Fruit fly (Drosophila melanogaster) whole organism, embryonic: Measurements from ENCODE around the gene CG15155.

ENCODE experiments used
- ATbp ChIP-seq: fragments of 200-800 bp; sonication (Bioruptor generic); optimal IDR thresholded peaks from 2 replicates; lab custom pipeline; 2017; ENCODE audit warnings: missing biosample characterization, mild to moderate bottlenecking, missing genetic modification characterization, missing genetic modification reagents
- CG10147 ChIP-seq: fragments of 200-800 bp; sonication (Bioruptor generic); optimal IDR thresholded peaks from 2 replicates; lab custom pipeline; 2019; ENCODE audit warnings: missing biosample characterization, mild to moderate bottlenecking, missing genetic modification characterization, moderate library complexity
- CG12769 ChIP-seq: fragments of 200-800 bp; sonication (Bioruptor generic); optimal IDR thresholded peaks from 2 replicates; lab custom pipeline; 2019; ENCODE audit warnings: missing biosample characterization, mild to moderate bottlenecking, missing genetic modification characterization, moderate library complexity
- CG13624 ChIP-seq: fragments of 200-800 bp; sonication (Bioruptor generic); optimal IDR thresholded peaks from 2 replicates; lab custom pipeline; 2016; ENCODE audit warnings: missing biosample characterization, missing genetic modification characterization
- CG13894 ChIP-seq: fragments of 200-800 bp; sonication (Bioruptor generic); optimal IDR thresholded peaks from 3 replicates; lab custom pipeline; 2018; ENCODE audit warnings: missing biosample characterization, mild to moderate bottlenecking, missing genetic modification characterization, moderate library complexity
- CG14710 ChIP-seq: fragments of 200-800 bp; sonication (Bioruptor generic); optimal IDR thresholded peaks from 3 replicates; lab custom pipeline; 2019; ENCODE audit warnings: missing biosample characterization, mild to moderate bottlenecking, missing genetic modification characterization, moderate library complexity
- CG15011 ChIP-seq: fragments of 200-800 bp; sonication (Bioruptor generic); optimal IDR thresholded peaks from 3 replicates; lab custom pipeline; 2018; ENCODE audit warnings: missing biosample characterization, mild to moderate bottlenecking, missing genetic modification characterization
- CG17328 ChIP-seq: fragments of 200-800 bp; sonication (Bioruptor generic); IDR thresholded peaks from 2 replicates; pipeline ENCODE4 v1.3.6; 2022; ENCODE audit warnings: missing biosample characterization, missing genetic modification characterization
- CG2120 ChIP-seq: fragments of 200-800 bp; sonication (Bioruptor generic); optimal IDR thresholded peaks from 3 replicates; lab custom pipeline; 2016; ENCODE audit warnings: missing biosample characterization, missing genetic modification characterization
- CG2199 ChIP-seq: fragments of 200-800 bp; sonication (Bioruptor generic); IDR thresholded peaks from 3 replicates; pipeline ENCODE4 v1.3.6; 2022; ENCODE audit warnings: missing biosample characterization, missing genetic modification characterization
- CG3163 ChIP-seq: fragments of 200-800 bp; sonication (Bioruptor generic); optimal IDR thresholded peaks from 3 replicates; lab custom pipeline; 2016; ENCODE audit warnings: missing biosample characterization, missing genetic modification characterization
- CG32767 ChIP-seq: fragments of 200-800 bp; sonication (Bioruptor generic); IDR thresholded peaks from 2 replicates; pipeline ENCODE4 v1.3.6; 2022; ENCODE audit warnings: missing biosample characterization, missing genetic modification characterization
- CG34224 ChIP-seq: fragments of 200-800 bp; sonication (Bioruptor generic); IDR thresholded peaks from 3 replicates; pipeline ENCODE4 v1.3.6; 2022; ENCODE audit warnings: missing biosample characterization, missing genetic modification characterization; ENCODE audit not compliant: partially characterized antibody
- CG3726 ChIP-seq: fragments of 200-800 bp; sonication (Bioruptor generic); IDR thresholded peaks from 3 replicates; pipeline ENCODE4, ENCODE4 v1.3.6; 2022; ENCODE audit warnings: missing biosample characterization, missing genetic modification characterization
- CG3847 ChIP-seq: fragments of 200-800 bp; sonication (Bioruptor generic); IDR thresholded peaks from 2 replicates; pipeline ENCODE4 v1.3.6; 2022; ENCODE audit warnings: missing biosample characterization, missing genetic modification characterization
- CG7745 ChIP-seq: fragments of 200-800 bp; sonication (Bioruptor generic); optimal IDR thresholded peaks from 2 replicates; lab custom pipeline; 2018; ENCODE audit warnings: missing biosample characterization, mild to moderate bottlenecking, missing genetic modification characterization, moderate library complexity
- CG9727 ChIP-seq: fragments of 200-800 bp; sonication (Bioruptor generic); optimal IDR thresholded peaks from 3 replicates; lab custom pipeline; 2017; ENCODE audit warnings: missing biosample characterization, mild to moderate bottlenecking, missing genetic modification characterization
- CoRest ChIP-seq: fragments of 200-800 bp; sonication (Bioruptor generic); optimal IDR thresholded peaks from 3 replicates; lab custom pipeline; 2018; ENCODE audit warnings: missing biosample characterization, mild to moderate bottlenecking, missing genetic modification characterization, moderate library complexity
- D19A ChIP-seq: fragments of 200-800 bp; optimal IDR thresholded peaks from 3 replicates; lab custom pipeline; 2019; ENCODE audit warnings: missing biosample characterization, mild to moderate bottlenecking, missing genetic modification characterization, moderate library complexity
- Dp ChIP-seq: fragments of 200-800 bp; sonication (Bioruptor generic); optimal IDR thresholded peaks from 2 replicates; lab custom pipeline; 2018; ENCODE audit warnings: missing biosample characterization, mild to moderate bottlenecking, missing genetic modification characterization, moderate library complexity
- Eip74EF ChIP-seq, 2 experiments: fragments of 200-800 bp in 1 of 2; fragments of >200 bp in 1 of 2; sonication (Bioruptor generic) in 1 of 2; optimal IDR thresholded peaks; 2 replicates each; lab custom pipeline; 2017 to 2019; ENCODE audit warnings: missing biosample characterization in 2 of 2, missing genetic modification characterization in 2 of 2, mild to moderate bottlenecking in 1 of 2, moderate library complexity in 1 of 2
- Fer1 ChIP-seq: fragments of 200-800 bp; sonication (Bioruptor generic); optimal IDR thresholded peaks from 2 replicates; lab custom pipeline; 2017; ENCODE audit warnings: missing biosample characterization, mild to moderate bottlenecking, missing genetic modification characterization
- Gug ChIP-seq: fragments of 200-800 bp; sonication (Bioruptor generic); IDR thresholded peaks from 4 replicates; pipeline ENCODE4 v1.3.6; 2022; ENCODE audit warnings: missing biosample characterization, missing genetic modification characterization
- HLH4C ChIP-seq: fragments of 200-800 bp; sonication (Bioruptor generic); IDR thresholded peaks from 3 replicates; pipeline ENCODE4 v1.3.6; 2022; ENCODE audit warnings: missing biosample characterization, missing genetic modification characterization; ENCODE audit not compliant: partially characterized antibody
- HLHmδ ChIP-seq: fragments of 200-800 bp; sonication (Bioruptor generic); optimal IDR thresholded peaks from 2 replicates; lab custom pipeline; 2018; ENCODE audit warnings: missing biosample characterization, mild to moderate bottlenecking, missing genetic modification characterization, moderate library complexity
- PHDP ChIP-seq: fragments of 200-800 bp; sonication (Bioruptor generic); optimal IDR thresholded peaks from 3 replicates; lab custom pipeline; 2018; ENCODE audit warnings: missing biosample characterization, mild to moderate bottlenecking, missing genetic modification characterization, moderate library complexity
- Trl ChIP-seq, 3 experiments: fragments of >200 bp in 2 of 3; fragments of 200-800 bp in 1 of 3; sonication (Bioruptor generic) in 1 of 3; optimal IDR thresholded peaks; 2 replicates in 1 of 3; 3 replicates in 2 of 3; lab custom pipeline; 2016 to 2017; ENCODE audit warnings: missing biosample characterization in 1 of 3, missing genetic modification characterization in 1 of 3
- chif ChIP-seq, 2 experiments: fragments of 200-800 bp; sonication (Bioruptor generic); optimal IDR thresholded peaks; 3 replicates each; lab custom pipeline; 2016; ENCODE audit warnings: missing biosample characterization in 2 of 2, missing genetic modification characterization in 2 of 2
- ci ChIP-seq: fragments of 200-800 bp; sonication (Bioruptor generic); IDR thresholded peaks from 3 replicates; pipeline ENCODE4 v1.3.6; 2022; ENCODE audit warnings: missing biosample characterization, missing genetic modification characterization
- corto ChIP-seq: fragments of 200-800 bp; sonication (Bioruptor generic); optimal IDR thresholded peaks from 2 replicates; lab custom pipeline; 2016; ENCODE audit warnings: missing biosample characterization, mild to moderate bottlenecking, missing genetic modification characterization, moderate library complexity
- dm ChIP-seq: fragments of 200-800 bp; sonication (Bioruptor generic); optimal IDR thresholded peaks from 3 replicates; lab custom pipeline; 2016; ENCODE audit warnings: missing biosample characterization, missing genetic modification characterization
- ham ChIP-seq: fragments of 200-800 bp; sonication (Bioruptor generic); IDR thresholded peaks from 2 replicates; pipeline ENCODE4 v1.3.6; 2022; ENCODE audit warnings: missing biosample characterization, missing genetic modification characterization
- maf-S ChIP-seq: fragments of 200-800 bp; sonication (Bioruptor generic); optimal IDR thresholded peaks from 2 replicates; lab custom pipeline; 2016; ENCODE audit warnings: missing biosample characterization, missing genetic modification characterization
- nmo ChIP-seq: fragments of 200-800 bp; sonication (Bioruptor generic); optimal IDR thresholded peaks from 2 replicates; lab custom pipeline; 2018; ENCODE audit warnings: missing biosample characterization, mild to moderate bottlenecking, missing genetic modification characterization, moderate library complexity
- pho ChIP-seq: fragments of 200-800 bp; sonication (Bioruptor generic); optimal IDR thresholded peaks from 2 replicates; lab custom pipeline; 2016; ENCODE audit warnings: missing biosample characterization, missing genetic modification characterization
- seq ChIP-seq: fragments of 200-800 bp; sonication (Bioruptor generic); IDR thresholded peaks from 2 replicates; pipeline ENCODE4 v1.3.6; 2022; ENCODE audit warnings: missing biosample characterization, missing genetic modification characterization
- sim ChIP-seq: fragments of 200-800 bp; sonication (Bioruptor generic); IDR thresholded peaks from 2 replicates; pipeline ENCODE4 v1.3.6; 2022; ENCODE audit warnings: missing biosample characterization, missing genetic modification characterization
- z ChIP-seq: fragments of 200-800 bp; sonication (Bioruptor generic); IDR thresholded peaks from 3 replicates; pipeline ENCODE4 v1.3.6; 2022; ENCODE audit warnings: missing biosample characterization, missing genetic modification characterization

The CG15155 gene

DNA sequence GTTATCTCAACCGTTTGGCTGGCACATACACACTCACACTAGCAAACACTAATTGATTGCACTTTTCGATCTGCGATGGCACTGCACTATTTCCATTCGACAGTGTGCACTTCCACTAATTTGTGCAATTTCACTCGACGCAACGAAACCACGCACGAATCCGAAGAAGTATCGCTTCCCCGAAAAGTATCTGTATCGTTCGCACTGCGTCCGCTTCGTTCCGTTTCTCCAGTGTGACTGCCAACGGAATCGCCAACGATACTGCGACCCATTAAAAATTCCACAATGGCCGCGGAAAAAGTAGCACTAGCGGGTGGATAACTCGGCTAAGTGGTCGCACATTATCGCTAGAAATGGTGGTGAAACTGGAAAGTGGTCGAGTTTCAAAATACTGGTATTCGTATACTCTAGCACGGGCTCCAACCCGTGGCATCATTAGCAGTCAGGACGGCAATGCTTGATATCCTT, 2.4 kb upstream of the CG15155 start, which contains the start of gene Socs36E (continued):
- TF ChIP-seq Fer1, result peak; percentile 32
- peak; percentile 83 for TF ChIP-seq HLHmδ (GFP tag; lab: Kevin White, UChicago)

DNA sequence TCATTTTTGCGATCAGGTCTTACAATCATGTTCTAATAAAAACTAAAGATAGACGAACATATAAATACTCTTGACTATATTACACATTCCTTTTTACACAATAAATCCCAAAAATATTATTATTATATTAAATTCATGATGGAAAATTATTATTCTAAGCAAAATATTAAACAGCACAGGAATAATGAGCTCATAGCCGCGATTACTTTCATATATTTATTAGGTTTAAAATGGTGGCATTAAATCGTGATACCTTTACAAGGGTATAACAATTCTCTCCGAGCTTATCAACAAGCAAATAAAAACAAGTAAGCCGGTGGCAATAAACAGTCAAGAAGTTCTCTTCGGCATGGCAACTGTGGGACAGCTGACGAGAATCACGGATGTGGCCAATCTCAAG, 1.6 kb upstream of the CG15155 start, which contains the start of gene CG17681:
TSS of gene CG17681 (plus strand) at position 56 of the 400 bp plus-strand sequence.
- no peak for TF ChIP-seq ci (GFP tag; lab: Robert Waterston, UW)
- no peak for TF ChIP-seq CG32767 (GFP tag; lab: Robert Waterston, UW)
- TF ChIP-seq seq, result peak; percentile 19; the same call in 1 of the 2 replicates
- no peak for TF ChIP-seq CG13894 (tag; lab: Kevin White, UChicago)
- 0 out of 2 replicates have a peak, but pooled peaks have one; percentile 10 for TF ChIP-seq sim (GFP tag; lab: Robert Waterston, UW)
- TF ChIP-seq nmo (GFP tag; lab: Kevin White, UChicago), result peak; percentile 19
- peak in 1 of 2 experiments; percentile 3 for TF ChIP-seq Eip74EF (GFP tag; optimal IDR thresholded peaks at IDR 0.05; lab: Kevin White, UChicago)
- TF ChIP-seq HLH4C, result no peak
- TF ChIP-seq maf-S, result no peak
- no peak for TF ChIP-seq dm (GFP tag; lab: Kevin White, UChicago)
- no peak for TF ChIP-seq ATbp (GFP tag; lab: Kevin White, UChicago)
- TF ChIP-seq CG17328, result no peak
- no peak for TF ChIP-seq pho (GFP tag; lab: Kevin White, UChicago)
- no peak for TF ChIP-seq CG13624 (GFP tag; lab: Kevin White, UChicago)
- TF ChIP-seq chif (GFP tag; optimal IDR thresholded peaks at IDR 0.05; lab: Kevin White, UChicago), result no peak
- TF ChIP-seq CG7745 (tag; lab: Kevin White, UChicago), result no peak
- no peak for TF ChIP-seq CG2120 (GFP tag; lab: Kevin White, UChicago)
- peak; percentile 49 for TF ChIP-seq CG10147 (GFP tag; lab: Kevin White, UChicago)
- no peak for TF ChIP-seq CG14710 (tag; lab: Kevin White, UChicago)
- TF ChIP-seq ham (GFP tag; lab: Robert Waterston, UW), result no peak
- TF ChIP-seq D19A (tag; lab: Kevin White, UChicago), result peak; percentile 95
- TF ChIP-seq CG9727 (GFP tag; lab: Kevin White, UChicago), result peak; percentile 27
- TF ChIP-seq PHDP (tag; lab: Kevin White, UChicago), result peak; percentile 7
- TF ChIP-seq CG15011, result no peak
- peak; percentile 10 for TF ChIP-seq corto (GFP tag; lab: Kevin White, UChicago)
- no peak for TF ChIP-seq CG3726 (GFP tag; lab: Robert Waterston, UW)
- peak; percentile 12 for TF ChIP-seq CoRest
- no peak for TF ChIP-seq CG12769 (tag; lab: Kevin White, UChicago)

DNA sequence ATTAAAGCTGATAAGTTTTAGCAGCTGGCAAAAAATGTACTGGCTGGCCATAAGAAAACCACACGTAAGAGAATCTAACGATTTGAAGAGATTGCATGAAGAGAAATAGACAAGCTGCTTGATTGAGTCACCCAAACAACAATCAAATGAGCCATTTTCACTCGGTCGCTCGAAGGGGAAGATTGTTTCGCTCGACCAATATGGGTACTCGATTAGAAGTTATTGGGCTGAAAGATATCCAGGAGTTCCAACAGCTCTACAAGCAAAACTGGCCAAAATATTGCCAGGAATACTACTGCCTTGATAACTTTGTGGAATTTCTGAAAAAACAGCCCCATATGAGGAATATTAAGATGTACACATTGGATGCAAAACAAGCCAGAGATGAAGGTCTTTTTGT, 1.2 kb downstream of the CG15155 start, which contains the start of gene CG5783:
TSS of gene CG5783 (plus strand) at position 167 of the 400 bp plus-strand sequence.
- no peak for TF ChIP-seq CG3847 (GFP tag; lab: Robert Waterston, UW)
- TF ChIP-seq Trl (optimal IDR thresholded peaks at IDR 0.05; lab: Kevin White, UChicago), result peak; percentile 7 to 27
- TF ChIP-seq Trl (GFP tag; optimal IDR thresholded peaks at IDR 0.05; lab: Kevin White, UChicago), result no peak
- no peak for TF ChIP-seq CG34224
- TF ChIP-seq CG3163, result peak; percentile 66
- no peak for TF ChIP-seq Dp
- TF ChIP-seq z (GFP tag; lab: Robert Waterston, UW), result peak; percentile 73
- no peak for TF ChIP-seq Gug (GFP tag; lab: Robert Waterston, UW)
- TF ChIP-seq CG2199, result no peak
